Fruit fly (Drosophila melanogaster) whole organism, pupa: ENCODE data around the gene CG34323.

Experiments used
- CG10348 ChIP-seq: fragments of 200-800 bp; sonication (Bioruptor generic); IDR thresholded peaks from 2 replicates; pipeline ENCODE4 v1.3.6; 2022; ENCODE audit warnings: missing biosample characterization, missing genetic modification characterization
- CG4496 ChIP-seq: fragments of 200-800 bp; sonication (Bioruptor generic); IDR thresholded peaks from 3 replicates; pipeline ENCODE4 v1.3.6; 2022; ENCODE audit warnings: missing biosample characterization, missing genetic modification characterization
- CG8301 ChIP-seq: fragments of 200-800 bp; sonication (Bioruptor generic); optimal IDR thresholded peaks from 2 replicates; lab custom pipeline; 2018; ENCODE audit warnings: missing biosample characterization, mild to moderate bottlenecking, missing genetic modification characterization
- CG9948 ChIP-seq: fragments of 200-800 bp; sonication (Bioruptor generic); optimal IDR thresholded peaks from 2 replicates; lab custom pipeline; 2018; ENCODE audit warnings: missing biosample characterization, mild to moderate bottlenecking, missing genetic modification characterization, moderate library complexity
- D1 ChIP-seq: fragments of 200-800 bp; sonication (Bioruptor generic); optimal IDR thresholded peaks from 2 replicates; lab custom pipeline; 2018; ENCODE audit warnings: missing biosample characterization, mild to moderate bottlenecking, missing genetic modification characterization, moderate library complexity
- EcR ChIP-seq: fragments of 200-800 bp; sonication (Bioruptor generic); optimal IDR thresholded peaks from 3 replicates; lab custom pipeline; 2019; ENCODE audit warnings: missing biosample characterization, missing genetic modification characterization, mild to moderate bottlenecking, moderate library complexity, missing genetic modification reagents
- Pif1B ChIP-seq: fragments of 200-800 bp; sonication (Bioruptor generic); optimal IDR thresholded peaks from 3 replicates; lab custom pipeline; 2016; ENCODE audit warnings: missing biosample characterization, missing genetic modification characterization
- Snoo ChIP-seq: fragments of 200-800 bp; sonication (Bioruptor generic); optimal IDR thresholded peaks from 3 replicates; lab custom pipeline; 2017; ENCODE audit warnings: missing biosample characterization, mild to moderate bottlenecking, missing genetic modification characterization, inconsistent platforms
- fd96Ca ChIP-seq: fragments of 200-800 bp; sonication (Bioruptor generic); IDR thresholded peaks from 3 replicates; pipeline ENCODE4 v1.3.6; 2022; ENCODE audit warnings: missing biosample characterization, missing genetic modification characterization
- gl ChIP-seq: fragments of 200-800 bp; sonication (Bioruptor generic); optimal IDR thresholded peaks from 2 replicates; lab custom pipeline; 2018; ENCODE audit warnings: missing biosample characterization, mild to moderate bottlenecking, missing genetic modification characterization
- rn ChIP-seq: fragments of 200-800 bp; sonication (Bioruptor generic); IDR thresholded peaks from 2 replicates; pipeline ENCODE4 v1.3.6; 2022; ENCODE audit warnings: missing biosample characterization, missing genetic modification characterization

DNA sequence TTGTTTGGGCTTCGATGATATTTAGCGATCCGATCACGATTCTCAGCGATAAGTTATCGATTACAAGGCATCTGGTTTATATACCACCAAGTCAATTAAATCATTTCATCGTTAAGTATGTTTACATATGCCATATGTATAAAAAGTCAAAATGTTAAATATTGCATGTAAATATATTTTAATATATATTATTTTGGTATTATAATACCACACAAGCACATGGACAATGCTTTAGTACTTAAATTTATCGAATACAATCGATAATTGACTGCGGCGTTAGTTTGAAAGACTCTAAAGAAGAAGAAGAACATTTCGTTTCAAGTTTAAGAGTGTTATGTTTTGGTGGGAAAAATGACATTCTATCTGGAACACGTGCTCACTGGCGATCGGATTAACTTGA lies at the start of gene CG34323:
- TF ChIP-seq CG8301 (tag; lab: Kevin White, UChicago), result no peak
- TF ChIP-seq CG9948, result no peak
- no peak for TF ChIP-seq D1
- TF ChIP-seq CG4496, result no peak
- TF ChIP-seq fd96Ca (GFP tag; lab: Robert Waterston, UW), result no peak
- no peak for TF ChIP-seq Pif1B (GFP tag; lab: Kevin White, UChicago)
- no peak for TF ChIP-seq gl (tag; lab: Kevin White, UChicago)
- TF ChIP-seq EcR (GFP tag; lab: Kevin White, UChicago), result no peak
- TF ChIP-seq Snoo (tag; lab: Kevin White, UChicago), result no peak
- no peak for TF ChIP-seq rn
- no peak for TF ChIP-seq CG10348 (GFP tag; lab: Robert Waterston, UW)
